Worm (Caenorhabditis elegans) whole organism, late embryonic: ENCODE results near the gene H20E11.2.

Experiments used
- Y22D7AL.16 ChIP-seq: sonication (generic microtip); optimal IDR thresholded peaks from 2 replicates; lab custom pipeline; 2016; ENCODE audit warnings: missing genetic modification characterization, missing compliant biosample characterization
- ama-1 ChIP-seq: fragments of 150-350 bp; optimal IDR thresholded peaks from 2 replicates; lab custom pipeline; 2014
- ceh-24 ChIP-seq: sonication (generic microtip); optimal IDR thresholded peaks from 2 replicates; lab custom pipeline; 2016; ENCODE audit warnings: mild to moderate bottlenecking, missing genetic modification characterization, missing compliant biosample characterization
- ceh-9 ChIP-seq: sonication (generic microtip); optimal IDR thresholded peaks from 2 replicates; lab custom pipeline; 2016; ENCODE audit warnings: mild to moderate bottlenecking, missing genetic modification characterization, inconsistent platforms, missing compliant biosample characterization
- ets-4 ChIP-seq: sonication (generic microtip); optimal IDR thresholded peaks from 2 replicates; lab custom pipeline; 2016; ENCODE audit warnings: missing genetic modification characterization, missing compliant biosample characterization
- hlh-15 ChIP-seq: sonication (generic microtip); optimal IDR thresholded peaks from 2 replicates; lab custom pipeline; 2016; ENCODE audit warnings: missing genetic modification characterization, missing compliant biosample characterization
- madf-2 ChIP-seq: sonication (generic microtip); optimal IDR thresholded peaks from 2 replicates; lab custom pipeline; 2017; ENCODE audit warnings: missing genetic modification characterization, missing compliant biosample characterization
- nfya-1 ChIP-seq: sonication (generic microtip); optimal IDR thresholded peaks from 2 replicates; lab custom pipeline; 2017; ENCODE audit warnings: missing genetic modification characterization, mild to moderate bottlenecking, missing compliant biosample characterization, antibody characterized with exemption, moderate library complexity
- nhr-11 ChIP-seq: fragments of 150-350 bp; optimal IDR thresholded peaks from 2 replicates; lab custom pipeline; 2014; ENCODE audit warnings: missing biosample characterization, missing genetic modification characterization
- pag-3 ChIP-seq: sonication (generic microtip); optimal IDR thresholded peaks from 2 replicates; lab custom pipeline; 2016; ENCODE audit warnings: missing compliant biosample characterization, missing genetic modification characterization, borderline replicate concordance
- pat-9 ChIP-seq: fragments of 200-800 bp; sonication (Bioruptor generic); optimal IDR thresholded peaks from 2 replicates; lab custom pipeline; 2018; ENCODE audit warnings: mild to moderate bottlenecking, missing genetic modification characterization, moderate library complexity, missing compliant biosample characterization
- pax-1 ChIP-seq: fragments of 150-350 bp; optimal IDR thresholded peaks from 2 replicates; lab custom pipeline; 2014; ENCODE audit warnings: missing biosample characterization, missing genetic modification characterization
- pha-4 ChIP-seq: fragments of 150-350 bp; optimal IDR thresholded peaks from 2 replicates; lab custom pipeline; 2018; ENCODE audit warnings: missing biosample characterization, missing genetic modification reagents, missing genetic modification characterization
- sox-4 ChIP-seq: sonication (generic microtip); optimal IDR thresholded peaks from 2 replicates; lab custom pipeline; 2017; ENCODE audit warnings: mild to moderate bottlenecking, missing genetic modification characterization, inconsistent platforms, missing compliant biosample characterization

- no peak for TF ChIP-seq ama-1 (lab: Kevin White, UChicago)
- no peak for TF ChIP-seq pax-1 (tag; lab: Kevin White, UChicago)
- no peak for TF ChIP-seq ceh-24
- no peak for TF ChIP-seq Y22D7AL.16 (tag; lab: Kevin White, UChicago)
- no peak for TF ChIP-seq ceh-9 (tag; lab: Kevin White, UChicago)
- no peak for TF ChIP-seq nhr-11 (tag; lab: Kevin White, UChicago)
- no peak for TF ChIP-seq pat-9 (tag; lab: Kevin White, UChicago)
- no peak for TF ChIP-seq pha-4 (tag; lab: Kevin White, UChicago)
- no peak for TF ChIP-seq sox-4
- TF ChIP-seq nfya-1 (tag; lab: Kevin White, UChicago): peak; percentile 34
- no peak for TF ChIP-seq madf-2 (tag; lab: Kevin White, UChicago)
- no peak for TF ChIP-seq ets-4
- TF ChIP-seq hlh-15: no peak
- TF ChIP-seq pag-3 (tag; lab: Kevin White, UChicago): no peak
Observed at ce11 chrIV:6785873-6786272, 41.7 kb upstream of the H20E11.2 start.
